Worm (Caenorhabditis elegans) whole organism, L2 larva: ENCODE measurements around the gene M04G7.2.

Source experiments
- C34F6.9 ChIP-seq: fragments of 150-350 bp; optimal IDR thresholded peaks from 2 replicates; lab custom pipeline; 2014; ENCODE audit warnings: missing biosample characterization, missing genetic modification characterization
- F13H6.1 ChIP-seq: sonication (generic microtip); optimal IDR thresholded peaks from 2 replicates; lab custom pipeline; 2016; ENCODE audit warnings: missing genetic modification characterization, missing compliant biosample characterization
- R02D3.7 ChIP-seq: fragments of 150-350 bp; optimal IDR thresholded peaks from 2 replicates; lab custom pipeline; 2014; ENCODE audit warnings: missing biosample characterization, missing genetic modification characterization
- Y55F3AM.14 ChIP-seq: fragments of 200-800 bp; sonication (Bioruptor generic); optimal IDR thresholded peaks from 2 replicates; lab custom pipeline; 2018; ENCODE audit warnings: mild to moderate bottlenecking, missing genetic modification characterization, missing compliant biosample characterization
- ZK546.5 ChIP-seq: sonication (generic microtip); optimal IDR thresholded peaks from 2 replicates; lab custom pipeline; 2017; ENCODE audit warnings: missing biosample characterization, missing genetic modification characterization
- aly-2 ChIP-seq: fragments of 150-350 bp; optimal IDR thresholded peaks from 2 replicates; lab custom pipeline; 2014; ENCODE audit warnings: missing biosample characterization, missing genetic modification characterization
- ama-1 ChIP-seq: fragments of 150-350 bp; optimal IDR thresholded peaks from 2 replicates; lab custom pipeline; 2018; ENCODE audit warnings: inconsistent platforms
- blmp-1 ChIP-seq: sonication (generic microtip); optimal IDR thresholded peaks from 2 replicates; lab custom pipeline; 2017; ENCODE audit warnings: missing genetic modification characterization, mild to moderate bottlenecking, missing compliant biosample characterization, antibody characterized with exemption, moderate library complexity; ENCODE audit not compliant: insufficient read depth
- ceh-16 ChIP-seq: fragments of 150-350 bp; optimal IDR thresholded peaks from 2 replicates; lab custom pipeline; 2014; ENCODE audit warnings: missing biosample characterization, missing genetic modification characterization
- crh-2 ChIP-seq: sonication (generic microtip); optimal IDR thresholded peaks from 2 replicates; lab custom pipeline; 2017; ENCODE audit warnings: missing biosample characterization, missing genetic modification characterization
- dmd-4 ChIP-seq: sonication (generic microtip); optimal IDR thresholded peaks from 2 replicates; lab custom pipeline; 2017; ENCODE audit warnings: missing biosample characterization, missing genetic modification characterization
- egl-27 ChIP-seq: sonication (generic microtip); optimal IDR thresholded peaks from 3 replicates; lab custom pipeline; 2017; ENCODE audit warnings: missing biosample characterization, missing genetic modification reagents, missing genetic modification characterization
- elt-1 ChIP-seq: fragments of 150-350 bp; optimal IDR thresholded peaks from 2 replicates; lab custom pipeline; 2014; ENCODE audit warnings: missing biosample characterization, missing genetic modification characterization
- elt-3 ChIP-seq: sonication (generic microtip); optimal IDR thresholded peaks from 2 replicates; lab custom pipeline; 2017; ENCODE audit warnings: missing biosample characterization, missing genetic modification characterization
- fos-1 ChIP-seq: fragments of 150-350 bp; optimal IDR thresholded peaks from 2 replicates; lab custom pipeline; 2014; ENCODE audit warnings: missing biosample characterization, missing genetic modification characterization
- gmeb-1 ChIP-seq: fragments of 150-350 bp; optimal IDR thresholded peaks from 2 replicates; lab custom pipeline; 2014; ENCODE audit warnings: missing biosample characterization, missing genetic modification characterization
- lin-11 ChIP-seq: fragments of 150-350 bp; sonication (generic microtip); optimal IDR thresholded peaks from 2 replicates; lab custom pipeline; 2014; ENCODE audit warnings: missing biosample characterization, missing genetic modification characterization, inconsistent platforms, mixed read lengths
- lin-13 ChIP-seq: fragments of 150-350 bp; optimal IDR thresholded peaks from 2 replicates; lab custom pipeline; 2014; ENCODE audit warnings: missing biosample characterization, missing genetic modification reagents, missing genetic modification characterization
- lin-39 ChIP-seq: fragments of 150-350 bp; optimal IDR thresholded peaks from 2 replicates; lab custom pipeline; 2014; ENCODE audit warnings: missing biosample characterization, missing genetic modification reagents, missing genetic modification characterization
- mbf-1 ChIP-seq: sonication (generic microtip); optimal IDR thresholded peaks from 2 replicates; lab custom pipeline; 2017; ENCODE audit warnings: missing biosample characterization, missing genetic modification characterization
- mdl-1 ChIP-seq, 2 experiments: fragments of 150-350 bp in 1 of 2; sonication (generic microtip) in 1 of 2; optimal IDR thresholded peaks; 2 replicates each; lab custom pipeline; 2017; ENCODE audit warnings: missing biosample characterization in 2 of 2, missing genetic modification characterization in 2 of 2
- nhr-10 ChIP-seq: sonication (generic microtip); optimal IDR thresholded peaks from 2 replicates; lab custom pipeline; 2017; ENCODE audit warnings: missing biosample characterization, missing genetic modification characterization
- nhr-11 ChIP-seq: fragments of 150-350 bp; optimal IDR thresholded peaks from 2 replicates; lab custom pipeline; 2014; ENCODE audit warnings: missing biosample characterization, missing genetic modification characterization
- nhr-129 ChIP-seq: fragments of 150-350 bp; optimal IDR thresholded peaks from 2 replicates; lab custom pipeline; 2014; ENCODE audit warnings: missing biosample characterization, missing genetic modification characterization
- nhr-23 ChIP-seq: fragments of 150-350 bp; optimal IDR thresholded peaks from 2 replicates; lab custom pipeline; 2014; ENCODE audit warnings: missing biosample characterization, missing genetic modification reagents, missing genetic modification characterization
- nhr-237 ChIP-seq: fragments of 150-350 bp; optimal IDR thresholded peaks from 2 replicates; lab custom pipeline; 2014; ENCODE audit warnings: missing biosample characterization, missing genetic modification characterization
- nhr-25 ChIP-seq: fragments of 150-350 bp; sonication (generic microtip); optimal IDR thresholded peaks from 3 replicates; lab custom pipeline; 2014; ENCODE audit warnings: missing biosample characterization, missing genetic modification characterization
- peb-1 ChIP-seq: fragments of 150-350 bp; optimal IDR thresholded peaks from 2 replicates; lab custom pipeline; 2014; ENCODE audit warnings: missing biosample characterization, missing genetic modification characterization
- sem-4 ChIP-seq: fragments of 150-350 bp; optimal IDR thresholded peaks from 2 replicates; lab custom pipeline; 2014; ENCODE audit warnings: missing biosample characterization, missing genetic modification reagents, missing genetic modification characterization
- sma-3 ChIP-seq: sonication (generic microtip); optimal IDR thresholded peaks from 2 replicates; lab custom pipeline; 2016; ENCODE audit warnings: missing genetic modification reagents, missing genetic modification characterization, missing compliant biosample characterization
- sma-9 ChIP-seq, 2 experiments: fragments of 150-350 bp in 1 of 2; sonication (generic microtip) in 1 of 2; optimal IDR thresholded peaks; 2 replicates each; lab custom pipeline; 2014 to 2016; ENCODE audit warnings: missing genetic modification characterization in 2 of 2, mild to moderate bottlenecking in 1 of 2, missing biosample characterization in 1 of 2, missing compliant biosample characterization in 1 of 2, missing genetic modification reagents in 1 of 2, moderate library complexity in 1 of 2
- unc-39 ChIP-seq: fragments of 150-350 bp; optimal IDR thresholded peaks from 2 replicates; lab custom pipeline; 2014; ENCODE audit warnings: missing biosample characterization, missing genetic modification characterization
- unc-55 ChIP-seq: fragments of 150-350 bp; sonication (generic microtip); optimal IDR thresholded peaks from 3 replicates; lab custom pipeline; 2014; ENCODE audit warnings: missing biosample characterization, missing genetic modification reagents, missing genetic modification characterization
- unc-62 ChIP-seq: fragments of 150-350 bp; optimal IDR thresholded peaks from 2 replicates; lab custom pipeline; 2014; ENCODE audit warnings: missing biosample characterization, missing genetic modification reagents, missing genetic modification characterization
- zag-1 ChIP-seq: fragments of 150-350 bp; optimal IDR thresholded peaks from 2 replicates; lab custom pipeline; 2014; ENCODE audit warnings: missing biosample characterization, missing genetic modification characterization
- ztf-11 ChIP-seq: sonication (generic microtip); optimal IDR thresholded peaks from 2 replicates; lab custom pipeline; 2017; ENCODE audit warnings: missing biosample characterization, missing genetic modification characterization
- ztf-4 ChIP-seq: fragments of 150-350 bp; optimal IDR thresholded peaks from 2 replicates; lab custom pipeline; 2014; ENCODE audit warnings: missing biosample characterization, missing genetic modification characterization

M04G7.2 gene

DNA sequence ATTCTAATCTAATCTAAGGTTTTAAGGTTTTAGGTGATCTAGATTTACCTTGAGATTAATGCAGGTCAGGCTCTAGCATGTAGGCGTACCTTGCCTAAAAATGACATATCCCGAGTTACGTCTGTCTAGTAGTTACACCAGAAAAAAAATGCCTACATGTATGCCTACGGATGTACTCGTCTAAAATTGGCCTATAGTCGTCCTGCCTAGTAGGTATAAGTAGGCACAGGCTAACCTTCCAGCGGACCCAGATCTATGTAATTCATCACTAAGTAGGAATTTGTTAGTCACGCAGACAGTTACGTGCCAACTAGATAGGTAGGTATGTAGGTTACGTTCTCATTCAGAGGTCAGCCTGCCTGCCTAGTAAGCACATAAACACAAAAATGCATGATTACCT lies 6.5 kb upstream of the M04G7.2 start:
- no peak for TF ChIP-seq zag-1 (tag; lab: Kevin White, UChicago)
- no peak for TF ChIP-seq lin-13
- no peak for TF ChIP-seq ZK546.5 (tag; lab: Kevin White, UChicago)
- no peak for TF ChIP-seq ama-1 (lab: Kevin White, UChicago)
- no peak for TF ChIP-seq nhr-237 (tag; lab: Kevin White, UChicago)
- no peak for TF ChIP-seq nhr-11 (tag; lab: Kevin White, UChicago)
- TF ChIP-seq nhr-10 (tag; lab: Kevin White, UChicago) = no peak
- TF ChIP-seq unc-62 (GFP tag; lab: Kevin White, UChicago) = no peak
- TF ChIP-seq sma-3 (GFP tag; lab: Kevin White, UChicago) = no peak
- no peak for TF ChIP-seq ztf-11
- TF ChIP-seq mdl-1 (tag; optimal IDR thresholded peaks at IDR 0.05; lab: Kevin White, UChicago) = no peak
- no peak for TF ChIP-seq unc-39 (tag; lab: Kevin White, UChicago)
- no peak for TF ChIP-seq peb-1 (tag; lab: Kevin White, UChicago)
- no peak for TF ChIP-seq nhr-25 (tag; lab: Kevin White, UChicago)
- TF ChIP-seq crh-2 (tag; lab: Kevin White, UChicago) = no peak
- no peak for TF ChIP-seq nhr-23 (tag; lab: Kevin White, UChicago)
- TF ChIP-seq elt-1 (tag; lab: Kevin White, UChicago) = no peak
- TF ChIP-seq fos-1 (tag; lab: Kevin White, UChicago) = no peak
- TF ChIP-seq Y55F3AM.14 (GFP tag; lab: Kevin White, UChicago) = no peak
- TF ChIP-seq gmeb-1 (tag; lab: Kevin White, UChicago) = no peak
- TF ChIP-seq, all 48 proteins: peak for 0

DNA sequence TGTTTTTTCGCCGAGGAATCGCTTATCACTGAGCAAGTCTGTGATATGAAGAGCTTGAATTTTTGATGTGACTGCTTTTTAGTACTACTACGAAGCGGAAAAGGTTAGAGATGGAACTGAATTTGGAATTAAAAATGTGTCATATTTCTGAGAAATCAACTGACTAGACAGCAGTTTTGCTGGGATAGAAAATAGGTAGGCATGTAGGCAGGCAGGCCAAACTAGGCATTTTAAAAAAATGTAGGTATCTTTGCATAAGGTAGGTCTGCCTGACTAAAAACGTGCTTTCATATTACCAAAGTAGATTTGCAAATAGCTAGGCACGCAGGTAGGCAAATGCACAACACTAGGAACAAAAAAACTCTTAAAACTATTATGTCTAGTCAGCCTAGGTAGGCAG lies 5.7 kb upstream of the M04G7.2 start:
- no peak for TF ChIP-seq dmd-4 (tag; lab: Kevin White, UChicago)
- TF ChIP-seq peb-1 (tag; lab: Kevin White, UChicago) = no peak
- no peak for TF ChIP-seq elt-1 (tag; lab: Kevin White, UChicago)
- TF ChIP-seq elt-3 = no peak
- TF ChIP-seq lin-11 (tag; lab: Kevin White, UChicago) = no peak
- no peak for TF ChIP-seq sma-9 (GFP tag; optimal IDR thresholded peaks at IDR 0.05; lab: Kevin White, UChicago)
- no peak for TF ChIP-seq sma-9 (tag; optimal IDR thresholded peaks at IDR 0.05; lab: Kevin White, UChicago)
- no peak for TF ChIP-seq C34F6.9 (tag; lab: Kevin White, UChicago)
- TF ChIP-seq egl-27 (tag; lab: Kevin White, UChicago) = no peak
- TF ChIP-seq sma-3 (GFP tag; lab: Kevin White, UChicago) = no peak
- TF ChIP-seq ZK546.5 (tag; lab: Kevin White, UChicago) = no peak
- TF ChIP-seq unc-55 (GFP tag; lab: Kevin White, UChicago) = no peak
- no peak for TF ChIP-seq ztf-4 (tag; lab: Kevin White, UChicago)
- no peak for TF ChIP-seq blmp-1 (tag; lab: Kevin White, UChicago)
- TF ChIP-seq unc-39 (tag; lab: Kevin White, UChicago) = no peak
- TF ChIP-seq lin-39 (tag; lab: Kevin White, UChicago) = no peak
- TF ChIP-seq nhr-237 (tag; lab: Kevin White, UChicago) = no peak
- no peak for TF ChIP-seq ceh-16 (tag; lab: Kevin White, UChicago)
- no peak for TF ChIP-seq ztf-11

DNA sequence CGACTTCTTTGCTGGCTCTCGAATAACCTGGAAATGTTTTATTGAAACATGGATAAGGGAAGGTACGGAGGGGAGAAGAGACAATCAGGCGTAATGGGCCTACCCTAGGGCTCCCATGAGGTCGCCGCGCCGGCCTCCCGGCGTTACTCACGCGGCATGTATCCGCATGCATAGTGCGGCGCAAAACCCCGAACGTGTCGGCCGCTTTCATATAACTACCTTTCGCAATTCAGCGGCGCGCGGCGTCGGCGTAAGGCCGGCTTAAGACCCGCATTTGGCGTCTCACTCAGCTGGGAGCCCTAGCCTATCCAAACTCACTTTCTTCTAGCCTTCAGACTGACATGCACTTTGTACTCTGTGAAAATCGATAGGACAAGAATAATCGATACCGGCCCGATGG lies 1.2 kb upstream of the M04G7.2 start:
- no peak for TF ChIP-seq elt-3
- no peak for TF ChIP-seq lin-39 (tag; lab: Kevin White, UChicago)
- no peak for TF ChIP-seq aly-2 (tag; lab: Kevin White, UChicago)
- no peak for TF ChIP-seq blmp-1 (tag; lab: Kevin White, UChicago)
- no peak for TF ChIP-seq nhr-25 (tag; lab: Kevin White, UChicago)
- no peak for TF ChIP-seq nhr-11 (tag; lab: Kevin White, UChicago)
- TF ChIP-seq nhr-237 (tag; lab: Kevin White, UChicago) = no peak
- TF ChIP-seq ztf-4 (tag; lab: Kevin White, UChicago) = no peak
- TF ChIP-seq sem-4 = no peak
- no peak for TF ChIP-seq nhr-129 (tag; lab: Kevin White, UChicago)
- no peak for TF ChIP-seq mbf-1 (tag; lab: Kevin White, UChicago)
- no peak for TF ChIP-seq R02D3.7

DNA sequence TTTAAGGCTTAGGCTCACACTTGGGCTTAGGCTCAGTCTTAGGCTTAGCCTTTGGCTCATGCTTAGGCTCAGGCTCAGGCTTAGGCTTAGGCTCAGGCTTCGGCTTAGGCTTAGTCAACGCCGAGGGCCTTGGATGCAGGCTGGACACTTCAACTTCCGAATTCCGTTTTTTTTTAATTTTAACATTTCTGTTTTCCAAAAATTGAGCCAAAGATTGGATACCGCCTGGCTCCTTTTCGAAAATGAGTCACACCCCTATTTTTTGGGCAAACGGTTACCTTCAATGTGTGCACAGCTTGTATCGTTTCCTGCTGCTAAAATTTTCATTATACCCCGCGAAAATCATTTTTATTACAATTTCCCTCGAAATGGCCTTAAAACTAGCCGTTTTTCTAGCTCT lies 5.3 kb downstream of the M04G7.2 start, which contains the start of gene M04G7.1:
Gene M04G7.1, plus strand, starts transcription at position 301 of the 400 bp plus-strand sequence.
- TF ChIP-seq lin-39 (tag; lab: Kevin White, UChicago) (no peak), aly-2 (tag; lab: Kevin White, UChicago) (no peak), dmd-4 (tag; lab: Kevin White, UChicago) (no peak), ztf-11 (no peak), C34F6.9 (tag; lab: Kevin White, UChicago) (no peak), elt-3 (no peak), F13H6.1 (no peak), R02D3.7 (no peak), blmp-1 (tag; lab: Kevin White, UChicago) (no peak)
